Worm (Caenorhabditis elegans) whole organism, mixed stage, embryonic: ENCODE measurements around the gene E03H12.4.

Source experiments
- M03D4.4 ChIP-seq: sonication (generic microtip); optimal IDR thresholded peaks from 2 replicates; lab custom pipeline; 2017; ENCODE audit warnings: mild to moderate bottlenecking, missing genetic modification characterization, missing compliant biosample characterization
- bed-3 ChIP-seq: fragments of 200-800 bp; sonication (Bioruptor generic); optimal IDR thresholded peaks from 3 replicates; lab custom pipeline; 2018; ENCODE audit warnings: mild to moderate bottlenecking, missing genetic modification characterization, moderate library complexity, missing compliant biosample characterization
- blmp-1 ChIP-seq: fragments of 150-350 bp; optimal IDR thresholded peaks from 2 replicates; lab custom pipeline; 2014; ENCODE audit warnings: missing biosample characterization, missing genetic modification characterization
- ceh-43 ChIP-seq: fragments of 200-800 bp; sonication (Bioruptor generic); optimal IDR thresholded peaks from 2 replicates; lab custom pipeline; 2018; ENCODE audit warnings: mild to moderate bottlenecking, missing genetic modification characterization, moderate library complexity, missing compliant biosample characterization
- ceh-83 ChIP-seq: fragments of 200-800 bp; sonication (Bioruptor generic); optimal IDR thresholded peaks from 2 replicates; lab custom pipeline; 2018; ENCODE audit warnings: mild to moderate bottlenecking, missing genetic modification characterization, missing compliant biosample characterization
- ces-1 ChIP-seq: fragments of 150-350 bp; optimal IDR thresholded peaks from 2 replicates; lab custom pipeline; 2014; ENCODE audit warnings: missing biosample characterization, missing genetic modification reagents, missing genetic modification characterization
- cnd-1 ChIP-seq: fragments of 200-800 bp; sonication (Bioruptor generic); optimal IDR thresholded peaks from 2 replicates; lab custom pipeline; 2018; ENCODE audit warnings: mild to moderate bottlenecking, missing genetic modification characterization, missing compliant biosample characterization
- drap-1 ChIP-seq: fragments of 200-800 bp; sonication (Bioruptor generic); optimal IDR thresholded peaks from 3 replicates; lab custom pipeline; 2018; ENCODE audit warnings: mild to moderate bottlenecking, missing genetic modification characterization, missing compliant biosample characterization
- elt-1 ChIP-seq: sonication (generic microtip); optimal IDR thresholded peaks from 2 replicates; lab custom pipeline; 2017; ENCODE audit warnings: missing genetic modification characterization, mild to moderate bottlenecking, missing compliant biosample characterization, antibody characterized with exemption, moderate library complexity, borderline replicate concordance; ENCODE audit not compliant: insufficient read depth
- elt-3 ChIP-seq: fragments of 150-350 bp; optimal IDR thresholded peaks from 2 replicates; lab custom pipeline; 2014; ENCODE audit warnings: missing biosample characterization, missing genetic modification characterization
- flh-1 ChIP-seq: fragments of 200-800 bp; sonication (Bioruptor generic); optimal IDR thresholded peaks from 2 replicates; lab custom pipeline; 2018; ENCODE audit warnings: mild to moderate bottlenecking, missing genetic modification characterization, moderate library complexity, missing compliant biosample characterization
- ham-2 ChIP-seq: fragments of 200-800 bp; sonication (Bioruptor generic); optimal IDR thresholded peaks from 2 replicates; lab custom pipeline; 2018; ENCODE audit warnings: mild to moderate bottlenecking, missing genetic modification characterization, missing compliant biosample characterization
- hlh-1 ChIP-seq: fragments of 150-350 bp; optimal IDR thresholded peaks from 2 replicates; lab custom pipeline; 2014; ENCODE audit warnings: missing biosample characterization, missing genetic modification reagents, missing genetic modification characterization
- lin-13 ChIP-seq: fragments of 150-350 bp; optimal IDR thresholded peaks from 2 replicates; lab custom pipeline; 2014; ENCODE audit warnings: missing biosample characterization, missing genetic modification characterization
- lin-32 ChIP-seq: fragments of 200-800 bp; sonication (Bioruptor generic); optimal IDR thresholded peaks from 2 replicates; lab custom pipeline; 2018; ENCODE audit warnings: mild to moderate bottlenecking, missing genetic modification characterization, missing compliant biosample characterization
- mab-5 ChIP-seq: fragments of 150-350 bp; optimal IDR thresholded peaks from 2 replicates; lab custom pipeline; 2014; ENCODE audit warnings: missing biosample characterization, missing genetic modification characterization
- mep-1 ChIP-seq: fragments of 150-350 bp; optimal IDR thresholded peaks from 2 replicates; lab custom pipeline; 2017; ENCODE audit warnings: missing biosample characterization, missing genetic modification reagents, missing genetic modification characterization, inconsistent platforms
- mls-2 ChIP-seq: sonication (generic microtip); optimal IDR thresholded peaks from 2 replicates; lab custom pipeline; 2016; ENCODE audit warnings: mild to moderate bottlenecking, missing genetic modification characterization, moderate library complexity, missing compliant biosample characterization
- nhr-2 ChIP-seq: fragments of 150-350 bp; optimal IDR thresholded peaks from 2 replicates; lab custom pipeline; 2014; ENCODE audit warnings: missing biosample characterization, missing genetic modification characterization
- nhr-237 ChIP-seq: fragments of 150-350 bp; optimal IDR thresholded peaks from 2 replicates; lab custom pipeline; 2014; ENCODE audit warnings: missing biosample characterization, missing genetic modification characterization
- nhr-28 ChIP-seq: fragments of 150-350 bp; optimal IDR thresholded peaks from 2 replicates; lab custom pipeline; 2014; ENCODE audit warnings: missing biosample characterization, missing genetic modification characterization
- nhr-76 ChIP-seq: sonication (generic microtip); optimal IDR thresholded peaks from 2 replicates; lab custom pipeline; 2017; ENCODE audit warnings: missing biosample characterization, missing genetic modification characterization
- pha-4 ChIP-seq: fragments of 150-350 bp; optimal IDR thresholded peaks from 2 replicates; lab custom pipeline; 2018; ENCODE audit warnings: missing biosample characterization, missing genetic modification reagents, missing genetic modification characterization
- sem-2 ChIP-seq: fragments of 200-800 bp; sonication (Bioruptor generic); optimal IDR thresholded peaks from 2 replicates; lab custom pipeline; 2018; ENCODE audit warnings: mild to moderate bottlenecking, missing genetic modification characterization, missing compliant biosample characterization
- snpc-4 ChIP-seq: fragments of 150-350 bp; optimal IDR thresholded peaks from 2 replicates; lab custom pipeline; 2014; ENCODE audit warnings: missing biosample characterization, missing genetic modification characterization
- sptf-1 ChIP-seq: sonication (generic microtip); optimal IDR thresholded peaks from 2 replicates; lab custom pipeline; 2017; ENCODE audit warnings: mild to moderate bottlenecking, missing genetic modification characterization, moderate library complexity, missing compliant biosample characterization
- tbx-8 ChIP-seq: fragments of 200-800 bp; sonication (Bioruptor generic); optimal IDR thresholded peaks from 2 replicates; lab custom pipeline; 2018; ENCODE audit warnings: mild to moderate bottlenecking, missing genetic modification characterization, moderate library complexity, missing compliant biosample characterization
- unc-120 ChIP-seq: sonication (generic microtip); optimal IDR thresholded peaks from 2 replicates; lab custom pipeline; 2017; ENCODE audit warnings: missing genetic modification characterization, missing compliant biosample characterization; ENCODE audit not compliant: poor library complexity, severe bottlenecking
- unc-39 ChIP-seq: fragments of 150-350 bp; optimal IDR thresholded peaks from 2 replicates; lab custom pipeline; 2014; ENCODE audit warnings: missing biosample characterization, missing genetic modification characterization
- unc-62 ChIP-seq: fragments of 150-350 bp; optimal IDR thresholded peaks from 2 replicates; lab custom pipeline; 2014; ENCODE audit warnings: missing biosample characterization, missing genetic modification reagents, missing genetic modification characterization
- zip-8 ChIP-seq: fragments of 150-350 bp; optimal IDR thresholded peaks from 2 replicates; lab custom pipeline; 2014; ENCODE audit warnings: missing biosample characterization, missing genetic modification characterization
- ztf-11 ChIP-seq: fragments of 150-350 bp; optimal IDR thresholded peaks from 2 replicates; lab custom pipeline; 2014; ENCODE audit warnings: missing biosample characterization, missing genetic modification characterization

The E03H12.4 gene

ce11 chrIV:4983746-4984145, 1.4 kb downstream of the E03H12.4 start, which contains the start of gene clec-176:
clec-176 (plus strand) TSS chrIV:4984046.
- TF ChIP-seq elt-1 (no peak), ztf-11 (tag; lab: Kevin White, UChicago) (no peak), snpc-4 (tag; lab: Kevin White, UChicago) (no peak), mls-2 (tag; lab: Kevin White, UChicago) (no peak), ces-1 (no peak), tbx-8 (GFP tag; lab: Kevin White, UChicago) (no peak), flh-1 (GFP tag; lab: Kevin White, UChicago) (no peak), drap-1 (no peak), nhr-2 (no peak), ceh-43 (GFP tag; lab: Kevin White, UChicago) (no peak)

- TF ChIP-seq unc-120 (no peak), elt-3 (tag; lab: Kevin White, UChicago) (no peak), ceh-83 (GFP tag; lab: Kevin White, UChicago) (no peak), lin-13 (tag; lab: Kevin White, UChicago) (no peak), flh-1 (GFP tag; lab: Kevin White, UChicago) (no peak), sptf-1 (tag; lab: Kevin White, UChicago) (no peak), nhr-76 (tag; lab: Kevin White, UChicago) (no peak), elt-1 (no peak), unc-39 (tag; lab: Kevin White, UChicago) (no peak), nhr-28 (tag; lab: Kevin White, UChicago) (no peak), mab-5 (tag; lab: Kevin White, UChicago) (no peak), ham-2 (GFP tag; lab: Kevin White, UChicago) (no peak)
These were observed 3.9 kb downstream of the E03H12.4 start, which contains the start of gene clec-177 for ce11 chrIV:4986246-4986645. clec-177 (plus strand) TSS chrIV:4986546.

- no peak for TF ChIP-seq unc-120
- TF ChIP-seq elt-1: no peak
- TF ChIP-seq cnd-1 (tag; lab: Kevin White, UChicago): no peak
- no peak for TF ChIP-seq nhr-237 (tag; lab: Kevin White, UChicago)
- TF ChIP-seq unc-39 (tag; lab: Kevin White, UChicago): no peak
- no peak for TF ChIP-seq ces-1
These were observed 6.1 kb downstream of the E03H12.4 start, which contains the start of gene E03H12.7 for ce11 chrIV:4988531-4988930. E03H12.7 (minus strand) TSS chrIV:4988631.

DNA sequence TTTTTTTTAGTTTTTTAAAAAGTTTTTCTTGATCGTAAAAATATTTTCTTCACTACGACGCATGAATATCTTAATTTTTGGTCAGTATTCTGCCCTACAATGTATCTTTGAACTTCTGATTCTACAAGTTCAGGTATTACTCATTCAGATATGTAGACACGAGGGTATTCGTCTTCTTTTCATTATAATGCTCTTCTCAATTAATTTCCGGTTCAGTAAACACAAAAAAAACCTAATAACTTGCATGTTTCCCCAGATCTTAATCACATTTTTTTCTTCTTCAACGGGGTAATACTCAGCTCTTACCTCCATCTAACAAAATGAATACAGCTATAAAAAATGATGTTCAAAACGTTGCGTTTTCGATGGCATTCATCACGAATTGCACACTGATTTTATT, 9.7 kb downstream of the E03H12.4 start, which contains the start of gene str-162:
str-162 (plus strand) TSS at position 301 of the 400 bp plus-strand sequence.
- TF ChIP-seq ceh-43 (GFP tag; lab: Kevin White, UChicago) (no peak), flh-1 (GFP tag; lab: Kevin White, UChicago) (no peak), mab-5 (tag; lab: Kevin White, UChicago) (no peak), ham-2 (GFP tag; lab: Kevin White, UChicago) (no peak), drap-1 (no peak), blmp-1 (tag; lab: Kevin White, UChicago) (no peak), ces-1 (no peak), hlh-1 (tag; lab: Kevin White, UChicago) (no peak), lin-32 (GFP tag; lab: Kevin White, UChicago) (no peak), nhr-237 (tag; lab: Kevin White, UChicago) (no peak), M03D4.4 (no peak), elt-3 (tag; lab: Kevin White, UChicago) (no peak), snpc-4 (tag; lab: Kevin White, UChicago) (no peak), mep-1 (tag; lab: Kevin White, UChicago) (no peak), sptf-1 (tag; lab: Kevin White, UChicago) (no peak), lin-13 (tag; lab: Kevin White, UChicago) (no peak)

- TF ChIP-seq sem-2 (GFP tag; lab: Kevin White, UChicago): no peak
- no peak for TF ChIP-seq elt-1
- no peak for TF ChIP-seq ceh-83 (GFP tag; lab: Kevin White, UChicago)
- TF ChIP-seq ceh-43 (GFP tag; lab: Kevin White, UChicago): no peak
- no peak for TF ChIP-seq nhr-2
These were observed 10.7 kb downstream of the E03H12.4 start for ce11 chrIV:4993128-4993527.

- TF ChIP-seq nhr-2 (no peak), hlh-1 (tag; lab: Kevin White, UChicago) (no peak), snpc-4 (tag; lab: Kevin White, UChicago) (no peak), bed-3 (GFP tag; lab: Kevin White, UChicago) (no peak), sem-2 (GFP tag; lab: Kevin White, UChicago) (no peak), blmp-1 (tag; lab: Kevin White, UChicago) (no peak), pha-4 (tag; lab: Kevin White, UChicago) (no peak), lin-32 (GFP tag; lab: Kevin White, UChicago) (no peak), nhr-76 (tag; lab: Kevin White, UChicago) (no peak), zip-8 (tag; lab: Kevin White, UChicago) (no peak), unc-62 (GFP tag; lab: Kevin White, UChicago) (no peak), drap-1 (no peak), flh-1 (GFP tag; lab: Kevin White, UChicago) (no peak)
These were observed 13.4 kb downstream of the E03H12.4 start, which contains the start of gene ssq-2 for ce11 chrIV:4995842-4996241. ssq-2 (plus strand) TSS chrIV:4996142.
